Worm (Caenorhabditis elegans) whole organism, L1 larva: ENCODE data around the gene wago-4.
A peak's percentile ranks its signal among the peaks of the same experiment; 100 is the strongest.

Experiments
- blmp-1 ChIP-seq: fragments of 150-350 bp; optimal IDR thresholded peaks from 2 replicates; lab custom pipeline; 2014; ENCODE audit warnings: missing biosample characterization, missing genetic modification characterization
- ceh-63 ChIP-seq: fragments of 200-800 bp; sonication (Bioruptor generic); optimal IDR thresholded peaks from 2 replicates; lab custom pipeline; 2018; ENCODE audit warnings: mild to moderate bottlenecking, missing genetic modification characterization, missing compliant biosample characterization
- ceh-8 ChIP-seq: fragments of 200-800 bp; sonication (Bioruptor generic); optimal IDR thresholded peaks from 2 replicates; lab custom pipeline; 2018; ENCODE audit warnings: mild to moderate bottlenecking, missing genetic modification characterization, moderate library complexity, missing compliant biosample characterization
- ceh-82 ChIP-seq, 3 experiments: fragments of 150-350 bp in 1 of 3; sonication (generic microtip) in 2 of 3; optimal IDR thresholded peaks; 2 replicates each; lab custom pipeline; 2014 to 2017; ENCODE audit warnings: missing biosample characterization in 3 of 3, missing genetic modification characterization in 3 of 3
- ceh-90 ChIP-seq: sonication (generic microtip); optimal IDR thresholded peaks from 2 replicates; lab custom pipeline; 2016; ENCODE audit warnings: missing genetic modification characterization, missing compliant biosample characterization
- dsc-1 ChIP-seq: sonication (generic microtip); optimal IDR thresholded peaks from 2 replicates; lab custom pipeline; 2016; ENCODE audit warnings: mild to moderate bottlenecking, missing genetic modification characterization, missing compliant biosample characterization
- efl-1 ChIP-seq, 4 experiments: fragments of 150-350 bp; optimal IDR thresholded peaks in 3 of 4; peaks in 1 of 4; 1 replicate in 1 of 4; 2 replicates in 3 of 4; lab custom pipeline; 2014; ENCODE audit warnings: missing biosample characterization in 2 of 4, missing genetic modification characterization in 2 of 4, missing genetic modification reagents in 2 of 4
- efl-3 ChIP-seq: fragments of 200-800 bp; sonication (Bioruptor generic); optimal IDR thresholded peaks from 2 replicates; lab custom pipeline; 2018; ENCODE audit warnings: mild to moderate bottlenecking, missing genetic modification characterization, missing compliant biosample characterization
- egl-13 ChIP-seq: sonication (generic microtip); optimal IDR thresholded peaks from 2 replicates; lab custom pipeline; 2016; ENCODE audit warnings: missing genotype, missing genetic modification reagents, missing genetic modification characterization, missing compliant biosample characterization
- elt-2 ChIP-seq: sonication (generic microtip); optimal IDR thresholded peaks from 2 replicates; lab custom pipeline; 2016; ENCODE audit warnings: missing genetic modification characterization, mild to moderate bottlenecking, inconsistent platforms, missing compliant biosample characterization, missing genetic modification reagents
- elt-3 ChIP-seq, 6 experiments: fragments of 150-350 bp in 1 of 6; sonication (generic microtip); optimal IDR thresholded peaks; 2 replicates each; lab custom pipeline; 2017 to 2018; ENCODE audit warnings: missing biosample characterization in 6 of 6, missing genetic modification characterization in 6 of 6, inconsistent platforms in 1 of 6
- ets-5 ChIP-seq: fragments of 200-800 bp; sonication (Bioruptor generic); IDR thresholded peaks from 2 replicates; pipeline ENCODE4 v1.3.6; 2022; ENCODE audit warnings: missing genetic modification characterization, missing compliant biosample characterization
- fos-1 ChIP-seq: fragments of 150-350 bp; optimal IDR thresholded peaks from 2 replicates; lab custom pipeline; 2014; ENCODE audit warnings: missing biosample characterization, missing genetic modification characterization
- irx-1 ChIP-seq: sonication (generic microtip); optimal IDR thresholded peaks from 2 replicates; lab custom pipeline; 2016; ENCODE audit warnings: missing genetic modification characterization, missing compliant biosample characterization
- lin-14 ChIP-seq: fragments of 200-800 bp; sonication (Bioruptor generic); optimal IDR thresholded peaks from 2 replicates; lab custom pipeline; 2018; ENCODE audit warnings: mild to moderate bottlenecking, missing genetic modification characterization, moderate library complexity, missing compliant biosample characterization
- lin-15B ChIP-seq: fragments of 150-350 bp; sonication (generic microtip); optimal IDR thresholded peaks from 3 replicates; lab custom pipeline; 2014; ENCODE audit warnings: missing biosample characterization, missing genetic modification characterization
- lin-35 ChIP-seq, 2 experiments: fragments of 150-350 bp; optimal IDR thresholded peaks; 2 replicates each; lab custom pipeline; 2014; ENCODE audit warnings: missing biosample characterization in 2 of 2, missing genetic modification characterization in 2 of 2, missing genetic modification reagents in 2 of 2
- lin-39 ChIP-seq: fragments of 150-350 bp; optimal IDR thresholded peaks from 2 replicates; lab custom pipeline; 2014; ENCODE audit warnings: missing biosample characterization, missing genetic modification reagents, missing genetic modification characterization
- lsy-2 ChIP-seq, 2 experiments: fragments of 150-350 bp; optimal IDR thresholded peaks; 2 replicates each; lab custom pipeline; 2014; ENCODE audit warnings: missing biosample characterization in 2 of 2, missing genetic modification characterization in 2 of 2
- mab-9 ChIP-seq: fragments of 200-800 bp; sonication (Bioruptor generic); IDR thresholded peaks from 2 replicates; pipeline ENCODE4 v1.3.6; 2022; ENCODE audit warnings: missing genetic modification reagents, missing genetic modification characterization, missing compliant biosample characterization
- mdl-1 ChIP-seq, 2 experiments: fragments of 150-350 bp; optimal IDR thresholded peaks; 2 replicates each; lab custom pipeline; 2014 to 2017; ENCODE audit warnings: missing biosample characterization in 2 of 2, missing genetic modification characterization in 2 of 2, inconsistent platforms in 1 of 2
- nhr-12 ChIP-seq: sonication (generic microtip); optimal IDR thresholded peaks from 2 replicates; lab custom pipeline; 2017; ENCODE audit warnings: missing biosample characterization, missing genetic modification characterization
- nhr-19 ChIP-seq: fragments of 200-800 bp; sonication (Bioruptor generic); conservative IDR thresholded peaks from 2 replicates; pipeline ENCODE4 v1.3.6; 2022; ENCODE audit warnings: missing genetic modification characterization, missing compliant biosample characterization
- nhr-20 ChIP-seq: sonication (generic microtip); optimal IDR thresholded peaks from 2 replicates; lab custom pipeline; 2016; ENCODE audit warnings: mild to moderate bottlenecking, missing genetic modification characterization, missing compliant biosample characterization
- nhr-28 ChIP-seq: fragments of 150-350 bp; optimal IDR thresholded peaks from 2 replicates; lab custom pipeline; 2014; ENCODE audit warnings: missing biosample characterization, missing genetic modification characterization
- nhr-47 ChIP-seq: sonication (generic microtip); optimal IDR thresholded peaks from 2 replicates; lab custom pipeline; 2016; ENCODE audit warnings: mild to moderate bottlenecking, missing genetic modification characterization, moderate library complexity, missing compliant biosample characterization
- nhr-77 ChIP-seq: fragments of 150-350 bp; optimal IDR thresholded peaks from 2 replicates; lab custom pipeline; 2014; ENCODE audit warnings: missing biosample characterization, missing genetic modification characterization
- nhr-84 ChIP-seq: sonication (generic microtip); optimal IDR thresholded peaks from 2 replicates; lab custom pipeline; 2017; ENCODE audit warnings: missing biosample characterization, missing genetic modification characterization
- pqm-1 ChIP-seq: sonication (generic microtip); optimal IDR thresholded peaks from 3 replicates; lab custom pipeline; 2017; ENCODE audit warnings: missing biosample characterization, missing genetic modification characterization
- rnt-1 ChIP-seq: sonication (generic microtip); optimal IDR thresholded peaks from 2 replicates; lab custom pipeline; 2016; ENCODE audit warnings: mild to moderate bottlenecking, missing genetic modification characterization, moderate library complexity, missing compliant biosample characterization
- snpc-4 ChIP-seq: fragments of 150-350 bp; optimal IDR thresholded peaks from 2 replicates; lab custom pipeline; 2014; ENCODE audit warnings: missing biosample characterization, missing genetic modification characterization
- tlp-1 ChIP-seq: fragments of 150-350 bp; optimal IDR thresholded peaks from 2 replicates; lab custom pipeline; 2014; ENCODE audit warnings: missing biosample characterization, missing genetic modification characterization
- unc-30 ChIP-seq: sonication (generic microtip); optimal IDR thresholded peaks from 2 replicates; lab custom pipeline; 2017; ENCODE audit warnings: missing biosample characterization, missing genetic modification characterization
- vab-15 ChIP-seq: sonication (generic microtip); optimal IDR thresholded peaks from 2 replicates; lab custom pipeline; 2017; ENCODE audit warnings: missing genotype, mild to moderate bottlenecking, missing genetic modification characterization, missing compliant biosample characterization
- xbp-1 ChIP-seq: sonication (generic microtip); optimal IDR thresholded peaks from 2 replicates; lab custom pipeline; 2016; ENCODE audit warnings: missing genetic modification characterization, missing compliant biosample characterization
- zip-4 ChIP-seq: fragments of 200-800 bp; sonication (Bioruptor generic); optimal IDR thresholded peaks from 2 replicates; lab custom pipeline; 2018; ENCODE audit warnings: mild to moderate bottlenecking, missing genetic modification characterization, moderate library complexity, missing compliant biosample characterization
- ztf-4 ChIP-seq: fragments of 150-350 bp; optimal IDR thresholded peaks from 2 replicates; lab custom pipeline; 2014; ENCODE audit warnings: missing biosample characterization, missing genetic modification characterization

Gene wago-4

ce11 chrII:12928241-12928640 is 8.9 kb downstream of the wago-4 start, which contains the start of gene F58G1.3:
Gene F58G1.3, minus strand, starts transcription at chrII:12928341.
- TF ChIP-seq ceh-90 (no peak), lsy-2 (tag; optimal IDR thresholded peaks at IDR 0.05; lab: Kevin White, UChicago) (no peak), dsc-1 (tag; lab: Kevin White, UChicago) (no peak), ceh-82 (tag; optimal IDR thresholded peaks at IDR 0.05; lab: Kevin White, UChicago) (no peak), nhr-12 (tag; lab: Kevin White, UChicago) (no peak), fos-1 (no peak), lin-35 (GFP tag; optimal IDR thresholded peaks at IDR 0.05; lab: Kevin White, UChicago) (no peak), lin-39 (no peak)
- TF ChIP-seq, all 84 proteins: peak for 0

ce11 chrII:12930138-12930537 is 10.8 kb downstream of the wago-4 start:
- TF ChIP-seq efl-1 (optimal IDR thresholded peaks at IDR 0.05; lab: Kevin White, UChicago): no peak
- TF ChIP-seq efl-1 (GFP tag; optimal IDR thresholded peaks at IDR 0.05 in 1 of 2; lab: Kevin White, UChicago): peak in 1 of 2 experiments; percentile 49
- TF ChIP-seq ceh-8 (GFP tag; lab: Kevin White, UChicago): no peak
- TF ChIP-seq, all 84 proteins: peak for 1

- TF ChIP-seq mdl-1 (tag; optimal IDR thresholded peaks at IDR 0.05; lab: Kevin White, UChicago) (no peak), lin-35 (GFP tag; optimal IDR thresholded peaks at IDR 0.05; lab: Kevin White, UChicago) (peak in 1 of 2 experiments; percentile 24), pqm-1 (peak; percentile 3), xbp-1 (peak; percentile 46), lsy-2 (tag; optimal IDR thresholded peaks at IDR 0.05; lab: Kevin White, UChicago) (no peak), rnt-1 (tag; lab: Kevin White, UChicago) (no peak), efl-1 (optimal IDR thresholded peaks at IDR 0.05; lab: Kevin White, UChicago) (no peak), efl-1 (GFP tag; optimal IDR thresholded peaks at IDR 0.05 in 1 of 2; lab: Kevin White, UChicago) (peak in 1 of 2 experiments; percentile 56), elt-2 (peak; percentile 69)
- TF ChIP-seq, all 84 proteins: peak for 5
Measured at ce11 chrII:12931456-12931923, 12.1 kb downstream of the wago-4 start, which contains the start of gene dct-18. Gene dct-18, plus strand, starts transcription at chrII:12931873.

- no peak for TF ChIP-seq ets-5 (GFP tag; lab: Robert Waterston, UW)
- TF ChIP-seq efl-3 (GFP tag; lab: Kevin White, UChicago): no peak
- no peak for TF ChIP-seq zip-4 (GFP tag; lab: Kevin White, UChicago)
- TF ChIP-seq unc-30 (tag; lab: Kevin White, UChicago): no peak
- no peak for TF ChIP-seq nhr-12 (tag; lab: Kevin White, UChicago)
- no peak for TF ChIP-seq xbp-1
- TF ChIP-seq elt-3 (tag; optimal IDR thresholded peaks at IDR 0.05; lab: Kevin White, UChicago): no peak
- TF ChIP-seq nhr-77: no peak
- TF ChIP-seq lin-15B (tag; lab: Kevin White, UChicago): no peak
- no peak for TF ChIP-seq nhr-19 (GFP tag; lab: Robert Waterston, UW)
- TF ChIP-seq vab-15: no peak
- no peak for TF ChIP-seq ceh-8 (GFP tag; lab: Kevin White, UChicago)
Measured at ce11 chrII:12935259-12935658, 15.9 kb downstream of the wago-4 start, which contains the start of gene lips-9. Gene lips-9, minus strand, starts transcription at chrII:12935359.

- no peak for TF ChIP-seq nhr-84 (tag; lab: Kevin White, UChicago)
- peak; percentile 9 for TF ChIP-seq snpc-4 (tag; lab: Kevin White, UChicago)
- TF ChIP-seq nhr-19 (GFP tag; lab: Robert Waterston, UW): no peak
- TF ChIP-seq lin-14: peak; percentile 49
- no peak for TF ChIP-seq ztf-4 (tag; lab: Kevin White, UChicago)
- TF ChIP-seq blmp-1 (tag; lab: Kevin White, UChicago): peak; percentile 55
- no peak for TF ChIP-seq egl-13 (tag; lab: Kevin White, UChicago)
- no peak for TF ChIP-seq nhr-20 (tag; lab: Kevin White, UChicago)
- TF ChIP-seq tlp-1 (tag; lab: Kevin White, UChicago): no peak
- peak in 1 of 2 experiments; percentile 15 for TF ChIP-seq lin-35 (GFP tag; optimal IDR thresholded peaks at IDR 0.05; lab: Kevin White, UChicago)
- no peak for TF ChIP-seq ceh-63
- TF ChIP-seq elt-3 (tag; optimal IDR thresholded peaks at IDR 0.05; lab: Kevin White, UChicago): peak in 1 of 6 experiments; percentile 31
- no peak for TF ChIP-seq unc-30 (tag; lab: Kevin White, UChicago)
- TF ChIP-seq pqm-1: no peak
- TF ChIP-seq mab-9 (GFP tag; lab: Robert Waterston, UW): no peak
- TF ChIP-seq nhr-28 (tag; lab: Kevin White, UChicago): no peak
- no peak for TF ChIP-seq xbp-1
- TF ChIP-seq nhr-47 (tag; lab: Kevin White, UChicago): no peak
- TF ChIP-seq irx-1 (tag; lab: Kevin White, UChicago): no peak
Measured at ce11 chrII:12939161-12939560, 19.8 kb downstream of the wago-4 start.
